Worm (Caenorhabditis elegans) whole organism, young adult: Measurements from ENCODE around the gene fkb-1.

Experiments
- F49E8.2 ChIP-seq: sonication (generic microtip); optimal IDR thresholded peaks from 3 replicates; lab custom pipeline; 2017; ENCODE audit warnings: missing genetic modification characterization, mild to moderate bottlenecking, missing compliant biosample characterization, antibody characterized with exemption, moderate library complexity; ENCODE audit not compliant: insufficient read depth
- akir-1 ChIP-seq: fragments of 200-800 bp; sonication (Bioruptor generic); optimal IDR thresholded peaks from 2 replicates; lab custom pipeline; 2018; ENCODE audit warnings: mild to moderate bottlenecking, missing genetic modification characterization, moderate library complexity, missing compliant biosample characterization
- ama-1 ChIP-seq, 3 experiments: fragments of 150-350 bp in 1 of 3; sonication (generic microtip) in 2 of 3; optimal IDR thresholded peaks; 2 replicates each; lab custom pipeline; 2014 to 2018; ENCODE audit warnings: missing biosample characterization in 2 of 3, missing genetic modification characterization in 2 of 3, missing genetic modification reagents in 2 of 3
- cebp-1 ChIP-seq, 2 experiments: fragments of 200-800 bp in 1 of 2; sonication (Bioruptor generic) in 1 of 2; sonication (generic microtip) in 1 of 2; IDR thresholded peaks in 1 of 2; optimal IDR thresholded peaks in 1 of 2; 2 replicates each; pipeline versions ENCODE4 v1.3.6 to Lab custom; 2017 to 2022; ENCODE audit warnings: missing compliant biosample characterization in 2 of 2, missing genetic modification characterization in 2 of 2, mild to moderate bottlenecking in 1 of 2, missing genetic modification reagents in 1 of 2, moderate library complexity in 1 of 2
- ceh-100 ChIP-seq: fragments of 200-800 bp; sonication (Bioruptor generic); IDR thresholded peaks from 2 replicates; pipeline ENCODE4 v1.3.6; 2022; ENCODE audit warnings: missing genetic modification reagents, missing genetic modification characterization, missing compliant biosample characterization
- hmg-1.2 ChIP-seq: fragments of 200-800 bp; sonication (Bioruptor generic); IDR thresholded peaks from 2 replicates; pipeline ENCODE4 v1.3.6; 2022; ENCODE audit warnings: missing genetic modification reagents, missing genetic modification characterization, missing compliant biosample characterization
- snpc-1.3 ChIP-seq: sonication (generic microtip); optimal IDR thresholded peaks from 2 replicates; lab custom pipeline; 2017; ENCODE audit warnings: missing genetic modification characterization, mild to moderate bottlenecking, missing compliant biosample characterization, antibody characterized with exemption, moderate library complexity, missing genotype, missing genetic modification reagents; ENCODE audit not compliant: insufficient read depth
- unc-62 ChIP-seq: fragments of 150-350 bp; optimal IDR thresholded peaks from 2 replicates; lab custom pipeline; 2014; ENCODE audit warnings: missing biosample characterization, missing genetic modification reagents, missing genetic modification characterization
- ztf-28 ChIP-seq: fragments of 200-800 bp; sonication (Bioruptor generic); IDR thresholded peaks from 2 replicates; pipeline ENCODE4 v1.3.6; 2022; ENCODE audit warnings: missing genetic modification reagents, missing genetic modification characterization, missing compliant biosample characterization
- ztf-6 ChIP-seq: fragments of 200-800 bp; sonication (Bioruptor generic); IDR thresholded peaks from 2 replicates; pipeline ENCODE4 v1.3.6; 2022; ENCODE audit warnings: missing genetic modification reagents, missing genetic modification characterization, missing compliant biosample characterization

DNA sequence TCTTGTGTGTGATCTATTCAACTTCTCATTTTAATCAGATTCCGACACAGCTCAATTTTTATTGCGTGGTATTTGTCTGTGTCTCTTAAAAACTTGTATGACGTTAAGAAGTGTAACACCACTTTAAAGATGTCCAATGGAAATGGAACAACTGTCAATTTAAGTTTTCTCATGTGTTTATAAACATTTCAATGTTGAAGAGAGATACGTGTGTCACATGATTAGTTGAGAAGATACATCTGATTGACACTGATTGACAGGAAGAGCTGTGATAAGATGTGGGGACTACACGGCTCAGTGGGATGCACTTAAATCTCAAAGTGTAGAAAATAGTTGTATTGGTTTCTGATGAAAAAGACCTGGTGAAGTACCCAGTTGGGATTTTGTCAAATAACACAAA, 31.9 kb downstream of the fkb-1 start:
- TF ChIP-seq hmg-1.2 (GFP tag; lab: Robert Waterston, UW) (no peak), ztf-6 (no peak), F49E8.2 (no peak), akir-1 (GFP tag; lab: Kevin White, UChicago) (no peak), ama-1 (optimal IDR thresholded peaks at IDR 0.05; lab: Kevin White, UChicago) (no peak), ama-1 (GFP tag; optimal IDR thresholded peaks at IDR 0.05; lab: Kevin White, UChicago) (no peak), unc-62 (GFP tag; lab: Kevin White, UChicago) (no peak), cebp-1 (GFP tag; IDR thresholded peaks at IDR 0.05; lab: Robert Waterston, UW) (no peak), cebp-1 (tag; optimal IDR thresholded peaks at IDR 0.05; lab: Kevin White, UChicago) (no peak), ceh-100 (GFP tag; lab: Robert Waterston, UW) (no peak), snpc-1.3 (tag; lab: Kevin White, UChicago) (no peak), ztf-28 (GFP tag; lab: Robert Waterston, UW) (no peak)
